Fruit fly (Drosophila melanogaster): ENCODE measurements around the gene CG42811.

DNA sequence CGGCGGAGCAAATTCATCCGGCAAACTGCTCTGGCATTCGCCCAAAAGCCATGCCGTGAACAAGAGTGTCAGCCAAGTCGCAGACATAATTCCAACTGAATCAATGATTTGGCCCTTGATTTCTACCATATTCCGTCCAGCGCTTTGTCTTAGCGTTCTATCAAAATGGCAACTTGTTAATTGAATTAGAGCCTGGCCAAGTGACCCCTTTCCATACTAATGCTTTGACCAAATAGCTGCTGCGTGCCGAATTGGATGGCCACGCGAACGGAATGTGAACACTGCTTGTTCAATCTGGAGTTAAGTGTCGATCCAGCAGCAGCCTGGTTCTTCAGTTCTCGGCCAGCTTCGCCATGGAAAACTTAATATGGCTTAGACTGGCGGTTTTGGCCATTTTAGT, 23.2 kb upstream of the CG42811 start, which contains the start of the genes CG5768 and CG13615:
- no peak for TF ChIP-seq fru (GFP tag; optimal IDR thresholded peaks at IDR 0.05)
- TF ChIP-seq psq (GFP tag; optimal IDR thresholded peaks at IDR 0.05): no peak
- TF ChIP-seq jim (GFP tag; optimal IDR thresholded peaks at IDR 0.05): no peak
- TF ChIP-seq usp (GFP tag; optimal IDR thresholded peaks at IDR 0.05): no peak
- TF ChIP-seq lola (GFP tag; optimal IDR thresholded peaks at IDR 0.05): no peak
- TF ChIP-seq GATAd (GFP tag; optimal IDR thresholded peaks at IDR 0.05): no peak
- TF ChIP-seq ey (GFP tag; optimal IDR thresholded peaks at IDR 0.05): no peak
- no peak for TF ChIP-seq sv (GFP tag; optimal IDR thresholded peaks at IDR 0.05)

All from whole organism, wandering third instar larva.